Worm (Caenorhabditis elegans) whole organism, mixed stage, embryonic: Measurements from ENCODE around the gene flh-1.

Experiments
- bed-3 ChIP-seq: fragments of 200-800 bp; sonication (Bioruptor generic); optimal IDR thresholded peaks from 3 replicates; lab custom pipeline; 2018; ENCODE audit warnings: mild to moderate bottlenecking, missing genetic modification characterization, moderate library complexity, missing compliant biosample characterization
- mep-1 ChIP-seq: fragments of 150-350 bp; optimal IDR thresholded peaks from 2 replicates; lab custom pipeline; 2017; ENCODE audit warnings: missing biosample characterization, missing genetic modification reagents, missing genetic modification characterization, inconsistent platforms

ce11 chrIV:9216956-9217355 lies 47.1 kb downstream of the flh-1 start:
- no peak for TF ChIP-seq bed-3 (GFP tag; lab: Kevin White, UChicago)
- no peak for TF ChIP-seq mep-1 (tag; lab: Kevin White, UChicago)
